Fruit fly (Drosophila melanogaster): ENCODE results near the gene 4E-T.

The 4E-T gene

DNA sequence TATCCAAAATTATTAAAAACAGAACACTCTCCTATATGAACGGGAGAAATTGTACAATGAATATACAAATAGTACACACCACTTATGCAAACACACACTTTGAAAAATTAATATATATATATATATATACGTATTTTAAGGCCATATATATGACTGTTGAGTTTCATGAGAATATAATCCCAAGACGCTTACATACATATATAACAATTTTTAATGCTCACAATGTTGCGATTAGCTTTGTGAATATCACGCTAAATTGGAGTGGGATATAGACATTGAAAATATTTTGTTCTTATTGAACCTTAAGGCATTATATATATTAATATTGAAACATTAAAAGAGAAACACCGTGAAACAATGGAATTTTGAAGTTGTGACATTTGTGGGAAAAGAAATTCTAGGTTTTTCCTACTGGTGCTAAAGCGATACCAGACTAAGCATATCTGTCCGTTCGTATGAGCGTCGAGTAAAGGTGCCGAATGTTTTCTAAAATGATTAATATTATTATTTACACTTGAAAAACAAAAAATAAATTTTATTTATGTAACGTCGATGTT lies at the start of gene 4E-T:
Gene 4E-T (minus strand): TSS at position 300 of the 557 bp plus-strand sequence.
- no peak for TF ChIP-seq CG8478 (optimal IDR thresholded peaks at IDR 0.05)
- TF ChIP-seq CTCF (optimal IDR thresholded peaks at IDR 0.05), result no peak

DNA sequence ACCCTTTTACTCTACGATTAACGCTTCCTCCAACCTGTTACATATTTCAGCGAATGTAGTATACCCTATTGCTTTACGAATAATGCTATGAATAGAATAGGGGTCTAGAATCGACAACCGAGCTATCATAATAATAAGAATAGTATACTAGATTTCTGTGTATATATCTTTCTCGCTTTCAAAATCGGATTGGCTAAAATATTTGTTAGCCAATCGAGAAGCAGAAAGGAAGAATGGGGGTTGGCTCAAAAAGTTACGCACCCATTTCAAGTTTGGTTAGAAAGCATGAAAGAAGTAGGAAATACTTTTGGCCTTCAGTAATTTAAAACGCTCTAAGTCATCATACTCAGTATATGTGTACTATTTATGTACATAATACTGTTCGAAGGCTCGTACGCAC lies 37.8 kb upstream of the 4E-T start:
- TF ChIP-seq CTCF (optimal IDR thresholded peaks at IDR 0.05) (no peak), CG8478 (optimal IDR thresholded peaks at IDR 0.05) (no peak)

DNA sequence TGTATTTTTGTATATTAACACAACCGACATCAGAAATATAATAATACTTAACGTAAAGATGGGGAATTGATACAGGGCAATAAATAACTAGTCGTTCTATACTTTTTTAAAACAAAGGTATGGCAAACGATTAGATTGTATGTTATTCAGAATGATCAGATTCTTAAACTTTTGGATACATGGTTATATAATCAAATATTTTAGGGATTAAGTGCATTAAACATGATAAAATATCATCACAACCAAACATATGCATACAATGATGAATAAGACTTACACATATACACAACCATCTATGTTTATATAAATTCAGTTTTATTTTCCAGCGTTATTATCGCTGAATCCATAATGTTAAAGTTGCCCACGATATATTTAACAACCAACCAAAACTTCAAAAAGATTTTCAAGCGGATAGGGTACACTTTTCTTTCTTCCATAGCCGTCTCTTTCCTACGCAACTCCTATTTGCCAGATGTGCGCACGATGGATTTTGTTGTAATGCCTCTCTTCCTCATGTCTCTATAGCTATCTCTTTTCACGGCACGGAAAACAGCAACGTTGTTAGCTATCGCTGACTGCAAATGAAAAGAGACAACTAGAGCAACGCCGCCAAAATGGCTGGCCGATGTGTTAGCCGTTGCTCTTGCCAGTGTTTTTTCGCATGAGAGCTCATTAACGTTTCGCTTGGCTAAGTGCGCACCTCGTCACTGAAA lies 31.0 kb upstream of the 4E-T start, which contains the start of gene toy:
Gene toy (plus strand): TSS at position 668 of the 713 bp plus-strand sequence.
- TF ChIP-seq CTCF (optimal IDR thresholded peaks at IDR 0.05) (peak; percentile 43 to 67), CG8478 (optimal IDR thresholded peaks at IDR 0.05) (peak; percentile 68)

DNA sequence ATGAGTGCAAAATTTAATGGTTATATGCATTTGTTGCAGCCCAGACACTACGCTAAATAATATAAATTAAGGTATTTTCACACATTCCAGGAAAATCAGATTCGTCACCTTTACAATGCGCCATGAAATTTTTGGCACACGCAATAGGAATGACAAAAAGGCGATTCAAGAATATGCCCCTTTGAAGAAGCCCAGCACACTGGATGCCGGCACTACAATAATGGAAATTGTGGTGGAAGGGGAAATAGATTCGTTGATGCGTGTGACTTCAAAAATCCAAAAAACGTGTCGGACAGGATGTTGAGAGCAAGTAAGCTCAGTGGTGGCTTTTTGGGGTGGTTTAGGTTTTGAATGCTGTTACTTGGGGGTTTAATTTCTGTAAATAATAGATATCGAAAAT lies 30.2 kb upstream of the 4E-T start:
- no peak for TF ChIP-seq CG8478 (optimal IDR thresholded peaks at IDR 0.05)
- no peak for TF ChIP-seq CTCF (optimal IDR thresholded peaks at IDR 0.05)

DNA sequence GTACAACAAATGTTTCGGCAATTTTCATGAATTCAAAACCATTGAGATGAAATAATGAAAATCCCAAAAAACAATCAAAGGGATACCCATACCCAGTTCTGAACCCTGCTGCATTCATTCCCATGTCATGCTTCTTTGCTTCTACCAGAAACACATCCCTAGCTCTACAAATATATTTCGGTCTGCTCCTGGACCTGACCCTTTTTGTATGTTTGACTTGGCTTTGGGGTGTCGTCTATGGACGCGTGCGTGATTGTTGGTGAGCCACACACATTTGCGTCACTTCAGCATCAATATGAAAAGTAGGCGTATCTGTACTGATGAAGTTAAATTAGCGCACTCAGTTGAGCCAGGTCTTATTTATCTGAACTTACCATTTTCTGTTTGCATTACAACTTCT lies 26.6 kb upstream of the 4E-T start:
- TF ChIP-seq CTCF (optimal IDR thresholded peaks at IDR 0.05) (no peak), CG8478 (optimal IDR thresholded peaks at IDR 0.05) (no peak)

DNA sequence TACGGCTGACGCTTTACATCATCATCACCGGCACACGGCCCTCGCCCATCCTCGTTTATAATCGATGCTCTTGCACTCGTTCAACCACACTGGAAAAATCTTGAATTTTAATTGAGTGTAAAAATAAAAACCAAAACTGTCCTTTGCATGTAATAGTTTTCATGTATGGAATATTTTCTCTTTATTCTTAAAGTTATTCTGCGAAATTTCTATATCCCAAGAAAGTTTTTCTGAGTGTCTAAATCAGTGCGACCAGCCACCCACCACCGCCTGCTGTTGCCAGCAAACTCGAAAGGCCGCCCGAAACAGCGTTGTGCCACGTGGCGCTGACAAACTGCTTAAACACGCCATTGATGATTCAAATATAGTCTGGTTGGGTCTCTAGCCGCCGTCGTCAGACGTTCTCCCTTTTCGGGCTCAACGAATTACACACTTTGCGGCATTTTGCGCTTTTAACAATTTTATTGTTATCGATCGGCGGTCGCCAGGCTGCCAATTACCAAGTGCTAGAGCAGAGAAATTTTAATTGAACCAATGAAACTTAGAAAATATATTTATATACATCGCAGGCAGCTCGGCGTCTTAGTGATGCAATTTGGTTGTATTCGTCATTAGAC lies 24.7 kb upstream of the 4E-T start:
- TF ChIP-seq CTCF (optimal IDR thresholded peaks at IDR 0.05), result no peak
- no peak for TF ChIP-seq CG8478 (optimal IDR thresholded peaks at IDR 0.05)

DNA sequence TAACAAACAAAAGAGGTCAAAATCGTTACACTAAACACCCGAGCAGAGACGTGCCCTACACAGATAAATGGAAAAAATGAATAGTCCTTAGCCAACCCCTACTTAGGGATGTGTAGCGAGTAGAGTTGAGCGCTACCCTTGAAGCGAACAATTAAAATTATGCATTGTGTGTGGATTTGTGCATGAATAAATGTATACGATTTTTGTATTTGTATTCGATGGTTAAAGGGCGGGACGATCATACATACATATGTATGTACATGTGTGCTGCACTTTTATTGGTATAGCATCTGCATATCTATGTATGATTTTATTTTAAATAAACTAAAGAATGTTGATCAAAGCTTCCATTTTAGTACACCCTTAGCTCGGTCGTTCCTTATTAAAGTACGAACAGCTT lies 23.0 kb upstream of the 4E-T start:
- TF ChIP-seq CG8478 (optimal IDR thresholded peaks at IDR 0.05) (no peak), CTCF (optimal IDR thresholded peaks at IDR 0.05) (no peak)

DNA sequence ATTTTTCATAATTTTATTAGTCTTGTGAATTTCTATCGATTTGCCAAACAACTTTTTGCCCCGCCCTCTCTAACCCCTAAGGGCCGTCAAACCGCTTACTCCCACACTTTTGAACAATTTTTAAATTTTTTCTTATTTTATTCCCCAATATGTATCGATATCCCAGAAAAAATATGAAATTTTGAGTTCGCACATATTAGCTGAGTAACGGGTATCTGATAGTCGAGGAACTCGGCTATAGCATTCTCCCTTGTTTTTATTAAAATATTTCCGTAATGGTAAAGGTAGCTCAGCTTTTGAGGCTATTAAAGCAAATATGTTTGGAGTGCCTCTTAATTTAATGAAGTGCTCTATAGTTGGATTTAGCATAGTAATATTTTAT lies 22.3 kb upstream of the 4E-T start:
- no peak for TF ChIP-seq CG8478 (optimal IDR thresholded peaks at IDR 0.05)
- TF ChIP-seq CTCF (optimal IDR thresholded peaks at IDR 0.05), result no peak

DNA sequence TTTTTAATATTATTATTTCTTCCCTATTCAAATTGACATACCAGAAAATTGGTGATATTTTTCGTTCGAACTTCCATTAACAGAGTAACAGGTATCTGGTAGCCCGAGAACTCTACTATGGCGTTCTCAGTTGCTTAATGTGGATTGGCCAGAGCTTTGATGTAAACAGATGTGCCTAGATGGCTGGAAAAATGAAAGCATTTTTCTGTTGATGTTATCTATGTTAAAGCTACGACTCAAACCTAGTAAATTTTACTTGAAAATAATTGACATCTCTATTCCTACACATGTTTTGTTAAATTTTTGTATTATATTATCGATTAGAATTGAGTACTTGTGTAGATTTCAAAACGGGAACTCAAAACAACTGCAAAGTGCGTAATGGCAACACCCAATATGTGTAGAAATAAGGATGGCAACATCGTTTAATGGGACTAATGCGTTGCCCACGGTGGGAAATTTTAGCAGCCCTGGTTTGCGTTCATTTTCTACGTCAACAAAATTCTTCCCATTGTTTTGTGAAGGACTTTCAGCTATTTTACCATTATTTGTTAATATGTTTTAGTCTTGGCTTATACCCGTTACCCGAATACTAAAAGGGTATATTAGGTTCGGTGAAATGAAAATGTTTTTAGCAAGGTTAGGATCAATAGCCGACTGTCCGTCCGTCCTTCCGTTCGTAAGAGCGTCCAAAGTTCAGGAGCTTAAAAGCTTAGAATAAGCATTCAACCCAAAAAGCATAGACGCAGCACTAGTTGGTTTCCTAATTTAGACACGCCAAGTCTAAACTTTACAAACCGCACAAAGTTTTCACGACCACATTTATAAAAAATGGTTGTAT lies 21.7 kb upstream of the 4E-T start:
- TF ChIP-seq CTCF (optimal IDR thresholded peaks at IDR 0.05), result peak; percentile 85 to 86
- TF ChIP-seq CG8478 (optimal IDR thresholded peaks at IDR 0.05), result no peak

DNA sequence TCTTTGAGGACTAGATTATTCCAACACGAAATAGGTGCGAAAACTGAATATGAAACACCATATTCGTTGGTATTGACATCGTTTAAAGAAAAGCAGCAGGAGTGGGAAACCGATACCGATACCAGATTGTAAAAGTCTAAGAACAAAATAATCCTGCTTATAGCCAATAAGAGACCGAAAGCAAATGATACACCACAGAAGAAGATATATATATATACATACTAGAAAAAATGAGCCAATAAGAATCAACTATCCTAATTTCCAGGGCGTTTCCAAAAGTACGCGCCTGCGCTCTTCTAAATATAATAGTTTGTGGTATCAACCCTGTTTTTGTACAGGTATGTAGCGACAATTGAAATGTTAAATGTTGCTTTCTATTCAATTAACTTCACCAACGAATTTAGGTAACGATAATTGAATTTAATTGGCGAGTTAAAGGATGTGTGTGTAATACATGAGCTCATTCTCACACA lies 20.3 kb upstream of the 4E-T start, which contains the start of gene fuss:
Gene fuss (minus strand): TSS at position 51 of the 473 bp plus-strand sequence.
- no peak for TF ChIP-seq CTCF (optimal IDR thresholded peaks at IDR 0.05)

DNA sequence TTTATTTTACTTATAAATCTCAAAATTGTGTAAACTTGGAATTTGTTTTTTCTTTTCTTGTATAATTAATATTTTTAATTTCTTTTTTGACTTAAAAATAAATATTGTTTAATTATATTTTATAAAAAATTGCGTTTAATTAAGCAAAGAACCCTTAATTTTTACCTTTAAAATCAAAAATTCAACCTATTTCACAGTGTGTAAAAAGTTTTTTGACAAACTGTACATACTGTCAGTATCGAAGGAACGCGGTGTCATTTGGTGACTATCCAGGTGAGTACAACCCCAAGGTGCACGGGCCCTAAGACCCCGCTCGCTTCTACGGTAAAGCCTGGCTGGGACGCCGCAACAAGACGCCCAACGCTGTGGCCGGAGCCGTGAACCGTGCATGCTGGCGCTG lies 18.4 kb upstream of the 4E-T start:
- TF ChIP-seq CTCF (optimal IDR thresholded peaks at IDR 0.05) (no peak), CG8478 (optimal IDR thresholded peaks at IDR 0.05) (no peak)

DNA sequence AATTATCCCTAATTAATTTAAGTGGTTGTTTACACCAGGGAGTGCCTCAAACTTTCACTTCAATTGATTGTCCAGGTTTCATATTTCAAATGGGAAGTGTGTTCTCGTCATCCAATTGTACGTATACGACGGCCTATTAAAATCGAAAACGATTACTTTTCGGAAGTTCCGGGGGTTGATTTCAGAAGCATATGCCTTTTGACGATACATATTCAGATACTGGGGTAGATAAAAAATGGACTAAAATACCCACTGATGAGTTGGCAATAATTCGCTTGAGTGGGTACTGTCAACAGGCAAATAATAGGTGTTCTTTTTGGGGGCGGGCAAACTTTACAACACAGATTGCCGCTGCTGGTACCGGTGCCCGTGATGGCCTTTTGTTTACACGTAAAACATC lies 16.4 kb upstream of the 4E-T start:
- TF ChIP-seq CG8478 (optimal IDR thresholded peaks at IDR 0.05) (no peak), CTCF (optimal IDR thresholded peaks at IDR 0.05) (no peak)

DNA sequence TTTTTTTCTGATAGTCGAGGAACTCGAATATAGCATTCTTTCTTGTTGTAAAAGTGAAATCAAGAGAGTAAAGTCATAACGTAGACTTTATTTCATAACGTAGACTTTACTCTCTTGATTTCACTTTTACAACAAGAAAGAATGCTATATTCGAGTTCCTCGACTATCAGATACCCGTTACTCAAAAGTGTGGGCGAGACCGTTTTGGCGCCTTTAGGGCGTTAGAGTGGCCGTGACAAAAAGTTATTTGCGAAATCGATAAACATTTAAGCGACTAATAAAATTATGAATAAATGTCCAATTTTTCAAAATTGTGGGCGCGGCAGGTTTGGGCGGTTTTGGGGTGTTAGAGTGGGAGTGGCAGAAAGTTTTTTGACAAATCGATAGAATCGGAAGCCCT lies 12.9 kb upstream of the 4E-T start:
- no peak for TF ChIP-seq CTCF (optimal IDR thresholded peaks at IDR 0.05)
- TF ChIP-seq CG8478 (optimal IDR thresholded peaks at IDR 0.05), result no peak

DNA sequence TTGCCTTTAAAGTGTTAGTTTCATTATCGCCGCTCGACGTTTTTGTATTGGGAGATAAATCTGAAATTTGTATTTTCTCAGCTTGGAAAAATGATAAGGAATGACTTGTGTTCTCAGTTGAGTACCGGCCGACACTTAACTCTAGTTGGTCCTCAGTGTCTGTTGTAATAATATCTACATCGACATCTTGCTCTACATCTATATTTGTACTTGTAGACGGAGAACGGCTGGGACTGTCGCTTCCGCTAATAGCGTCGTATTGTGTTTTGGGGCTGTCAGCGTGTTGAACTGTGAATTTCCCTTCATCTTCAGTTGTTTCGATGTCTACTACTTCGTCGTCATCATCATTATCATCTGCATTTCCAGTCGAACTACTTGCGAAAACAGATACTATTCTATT lies 5.5 kb upstream of the 4E-T start:
- TF ChIP-seq CG8478 (optimal IDR thresholded peaks at IDR 0.05) (no peak), CTCF (optimal IDR thresholded peaks at IDR 0.05) (no peak)

DNA sequence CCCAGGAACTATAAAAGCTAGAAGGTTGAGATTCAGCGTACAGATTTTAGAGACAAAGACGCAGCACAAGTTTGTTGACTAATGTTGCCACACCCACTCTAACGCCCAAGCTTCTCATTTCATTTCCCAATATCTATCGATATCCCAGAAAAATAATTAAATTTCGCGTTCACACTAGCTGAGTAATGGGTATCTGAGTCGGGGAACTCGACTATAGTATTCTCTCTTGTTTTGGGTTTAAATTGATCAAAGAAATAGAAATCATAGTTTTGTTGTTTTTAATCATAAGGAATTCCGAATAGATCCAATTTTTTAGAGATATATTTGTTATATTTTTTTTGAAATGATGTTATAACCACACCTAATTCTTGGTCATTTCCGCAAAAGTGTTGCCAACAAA lies 5.0 kb upstream of the 4E-T start:
- TF ChIP-seq CG8478 (optimal IDR thresholded peaks at IDR 0.05) (no peak), CTCF (optimal IDR thresholded peaks at IDR 0.05) (no peak)

Data from S2 (cell line).